Worm (Caenorhabditis elegans): ENCODE results near the gene srg-40.

srg-40 gene

ce11 chrV:11123817-11124337, 40.5 kb downstream of the srg-40 start, which contains the start of the genes atp-5 and lmtr-3:
Gene atp-5, minus strand, starts transcription at chrV:11123867.
Gene lmtr-3, plus strand, starts transcription at chrV:11124186.
- TF ChIP-seq snpc-4 (tag; optimal IDR thresholded peaks at IDR 0.05) (peak; percentile 81), nhr-43 (tag; optimal IDR thresholded peaks at IDR 0.05; ENCODE audit: poor library complexity, severe bottlenecking) (peak; percentile 91), lsy-12 (tag; optimal IDR thresholded peaks at IDR 0.05) (peak; percentile 52), pqm-1 (tag; optimal IDR thresholded peaks at IDR 0.05) (peak; percentile 42), R02D3.7 (tag; optimal IDR thresholded peaks at IDR 0.05) (peak; percentile 14), hmg-11 (tag; optimal IDR thresholded peaks at IDR 0.05) (peak; percentile 80), pha-4 (tag; optimal IDR thresholded peaks at IDR 0.05) (peak; percentile 81), elt-2 (tag; optimal IDR thresholded peaks at IDR 0.05) (peak; percentile 64), nfya-1 (tag; optimal IDR thresholded peaks at IDR 0.05; ENCODE audit: insufficient read depth) (peak; percentile 74), ZK546.5 (tag; optimal IDR thresholded peaks at IDR 0.05) (no peak), ceh-16 (tag; optimal IDR thresholded peaks at IDR 0.05) (no peak), eor-1 (tag; optimal IDR thresholded peaks at IDR 0.05) (no peak), lin-15B (tag; optimal IDR thresholded peaks at IDR 0.05) (peak; percentile 85), nhr-23 (tag; optimal IDR thresholded peaks at IDR 0.05) (peak; percentile 52), lin-39 (tag; optimal IDR thresholded peaks at IDR 0.05) (peak; percentile 65), jun-1 (tag; optimal IDR thresholded peaks at IDR 0.05) (no peak), nhr-25 (tag; optimal IDR thresholded peaks at IDR 0.05) (peak; percentile 64), zag-1 (tag; optimal IDR thresholded peaks at IDR 0.05) (no peak)

- TF ChIP-seq elt-1 (tag; optimal IDR thresholded peaks at IDR 0.05) (peak; percentile 42), nhr-12 (tag; optimal IDR thresholded peaks at IDR 0.05) (no peak), nhr-25 (tag; optimal IDR thresholded peaks at IDR 0.05) (peak; percentile 54), hmg-11 (tag; optimal IDR thresholded peaks at IDR 0.05) (no peak), egl-5 (tag; optimal IDR thresholded peaks at IDR 0.05) (no peak), zag-1 (tag; optimal IDR thresholded peaks at IDR 0.05) (no peak), ceh-28 (tag; optimal IDR thresholded peaks at IDR 0.05) (peak; percentile 1), jun-1 (tag; optimal IDR thresholded peaks at IDR 0.05) (no peak), eor-1 (tag; optimal IDR thresholded peaks at IDR 0.05) (no peak), elt-2 (tag; optimal IDR thresholded peaks at IDR 0.05) (peak; percentile 60), nhr-77 (tag; optimal IDR thresholded peaks at IDR 0.05) (no peak), unc-62 (GFP tag; optimal IDR thresholded peaks at IDR 0.05) (no peak), nfya-1 (tag; optimal IDR thresholded peaks at IDR 0.05; ENCODE audit: insufficient read depth) (peak; percentile 10), ama-1 (optimal IDR thresholded peaks at IDR 0.05) (peak; percentile 11), nhr-237 (tag; optimal IDR thresholded peaks at IDR 0.05) (no peak), lin-15B (tag; optimal IDR thresholded peaks at IDR 0.05) (no peak), nhr-67 (tag; optimal IDR thresholded peaks at IDR 0.05) (no peak), nhr-23 (tag; optimal IDR thresholded peaks at IDR 0.05) (no peak), egl-27 (tag; optimal IDR thresholded peaks at IDR 0.05) (no peak), R02D3.7 (tag; optimal IDR thresholded peaks at IDR 0.05) (no peak), nhr-28 (tag; optimal IDR thresholded peaks at IDR 0.05) (no peak), mdl-1 (tag; optimal IDR thresholded peaks at IDR 0.05) (no peak), nhr-11 (tag; optimal IDR thresholded peaks at IDR 0.05) (no peak), pqm-1 (tag; optimal IDR thresholded peaks at IDR 0.05) (peak; percentile 15), pha-4 (tag; optimal IDR thresholded peaks at IDR 0.05) (no peak), fkh-10 (GFP tag; optimal IDR thresholded peaks at IDR 0.05) (no peak), aly-2 (tag; optimal IDR thresholded peaks at IDR 0.05) (no peak), mml-1 (tag; optimal IDR thresholded peaks at IDR 0.05) (no peak), ceh-16 (tag; optimal IDR thresholded peaks at IDR 0.05) (no peak), sea-2 (GFP tag; optimal IDR thresholded peaks at IDR 0.05) (no peak), lsy-12 (tag; optimal IDR thresholded peaks at IDR 0.05) (no peak), lin-39 (tag; optimal IDR thresholded peaks at IDR 0.05) (no peak), nhr-43 (tag; optimal IDR thresholded peaks at IDR 0.05; ENCODE audit: poor library complexity, severe bottlenecking) (peak; percentile 49), elt-3 (tag; optimal IDR thresholded peaks at IDR 0.05) (no peak), ceh-9 (tag; optimal IDR thresholded peaks at IDR 0.05) (no peak), unc-39 (tag; optimal IDR thresholded peaks at IDR 0.05) (no peak), ceh-82 (tag; optimal IDR thresholded peaks at IDR 0.05) (peak; percentile 22), ztf-4 (tag; optimal IDR thresholded peaks at IDR 0.05) (no peak), fos-1 (tag; optimal IDR thresholded peaks at IDR 0.05) (no peak)
These were observed 41.9 kb downstream of the srg-40 start, which contains the start of gene mboa-2 for ce11 chrV:11122466-11122865. Gene mboa-2, minus strand, starts transcription at chrV:11122493.
